Fruit fly (Drosophila melanogaster): ENCODE data around the gene Tsp39D.

- TF ChIP-seq EcR (GFP tag; optimal IDR thresholded peaks at IDR 0.05) (no peak), CG8478 (optimal IDR thresholded peaks at IDR 0.05) (no peak), psq (optimal IDR thresholded peaks at IDR 0.05) (no peak), pan (optimal IDR thresholded peaks at IDR 0.05) (no peak)
Measured at dm6 chr2L:21344203-21344753, at the start of gene Tsp39D.

Measured in whole organism.